Fruit fly (Drosophila melanogaster) whole organism, embryonic: ENCODE measurements around the gene CheB38c.

Experiments used
- Bdp1 ChIP-seq: fragments of 200-800 bp; sonication (Bioruptor generic); optimal IDR thresholded peaks from 3 replicates; lab custom pipeline; 2016; ENCODE audit warnings: missing biosample characterization, missing genetic modification characterization
- BtbVII ChIP-seq: fragments of 200-800 bp; sonication (Bioruptor generic); optimal IDR thresholded peaks from 3 replicates; lab custom pipeline; 2017; ENCODE audit warnings: missing biosample characterization, mild to moderate bottlenecking, missing genetic modification characterization
- CG10321 ChIP-seq: fragments of 200-800 bp; sonication (Bioruptor generic); IDR thresholded peaks from 2 replicates; pipeline ENCODE4 v1.3.6; 2022; ENCODE audit warnings: missing biosample characterization, missing genetic modification characterization
- CG11247 ChIP-seq: fragments of 200-800 bp; sonication (Bioruptor generic); IDR thresholded peaks from 2 replicates; pipeline ENCODE4 v1.3.6; 2022; ENCODE audit warnings: missing biosample characterization, missing genetic modification characterization
- CG11456 ChIP-seq: fragments of 200-800 bp; sonication (Bioruptor generic); IDR thresholded peaks from 3 replicates; pipeline ENCODE4 v1.3.6; 2022; ENCODE audit warnings: missing biosample characterization, missing genetic modification characterization
- CG11696 ChIP-seq: fragments of 200-800 bp; sonication (Bioruptor generic); IDR thresholded peaks from 2 replicates; pipeline ENCODE4 v1.3.6; 2022; ENCODE audit warnings: missing biosample characterization, missing genetic modification characterization
- CG12299 ChIP-seq: fragments of 200-800 bp; sonication (Bioruptor generic); optimal IDR thresholded peaks from 2 replicates; lab custom pipeline; 2018; ENCODE audit warnings: missing biosample characterization, mild to moderate bottlenecking, missing genetic modification characterization
- CG13624 ChIP-seq: fragments of 200-800 bp; sonication (Bioruptor generic); optimal IDR thresholded peaks from 2 replicates; lab custom pipeline; 2016; ENCODE audit warnings: missing biosample characterization, missing genetic modification characterization
- CG15601 ChIP-seq: fragments of 200-800 bp; sonication (Bioruptor generic); optimal IDR thresholded peaks from 3 replicates; lab custom pipeline; 2019; ENCODE audit warnings: missing biosample characterization, mild to moderate bottlenecking, missing genetic modification characterization, moderate library complexity
- CG18764 ChIP-seq: fragments of 200-800 bp; sonication (Bioruptor generic); optimal IDR thresholded peaks from 3 replicates; lab custom pipeline; 2016; ENCODE audit warnings: missing biosample characterization, missing genetic modification characterization
- CG30403 ChIP-seq: fragments of 200-800 bp; sonication (Bioruptor generic); optimal IDR thresholded peaks from 3 replicates; lab custom pipeline; 2016; ENCODE audit warnings: missing biosample characterization, missing genetic modification characterization
- CG31365 ChIP-seq: fragments of 200-800 bp; sonication (Bioruptor generic); optimal IDR thresholded peaks from 2 replicates; lab custom pipeline; 2018; ENCODE audit warnings: missing biosample characterization, mild to moderate bottlenecking, missing genetic modification characterization
- CG32532 ChIP-seq: fragments of 200-800 bp; sonication (Bioruptor generic); IDR thresholded peaks from 2 replicates; pipeline ENCODE4 v1.3.6; 2022; ENCODE audit warnings: missing biosample characterization, missing genetic modification characterization
- CG34224 ChIP-seq: fragments of 200-800 bp; sonication (Bioruptor generic); IDR thresholded peaks from 3 replicates; pipeline ENCODE4 v1.3.6; 2022; ENCODE audit warnings: missing biosample characterization, missing genetic modification characterization; ENCODE audit not compliant: partially characterized antibody
- CG42726 ChIP-seq: fragments of 200-800 bp; sonication (Bioruptor generic); IDR thresholded peaks from 2 replicates; pipeline ENCODE4 v1.3.6; 2022; ENCODE audit warnings: missing biosample characterization, missing genetic modification characterization; ENCODE audit not compliant: partially characterized antibody
- CG8281 ChIP-seq: fragments of 200-800 bp; sonication (Bioruptor generic); optimal IDR thresholded peaks from 2 replicates; lab custom pipeline; 2018; ENCODE audit warnings: missing biosample characterization, mild to moderate bottlenecking, missing genetic modification characterization, moderate library complexity
- CG9876 ChIP-seq: fragments of 200-800 bp; sonication (Bioruptor generic); optimal IDR thresholded peaks from 2 replicates; lab custom pipeline; 2016; ENCODE audit warnings: missing biosample characterization, missing genetic modification characterization
- CrebB ChIP-seq: fragments of 200-800 bp; sonication (Bioruptor generic); optimal IDR thresholded peaks from 3 replicates; lab custom pipeline; 2018; ENCODE audit warnings: missing biosample characterization, mild to moderate bottlenecking, missing genetic modification characterization
- Doc2 ChIP-seq: fragments of 200-800 bp; sonication (Bioruptor generic); IDR thresholded peaks from 2 replicates; pipeline ENCODE4 v1.3.6; 2022; ENCODE audit warnings: missing biosample characterization, missing genetic modification characterization
- Doc3 ChIP-seq: fragments of 200-800 bp; sonication (Bioruptor generic); IDR thresholded peaks from 3 replicates; pipeline ENCODE4 v1.3.6; 2022; ENCODE audit warnings: missing biosample characterization, missing genetic modification characterization; ENCODE audit not compliant: partially characterized antibody
- E2f1 ChIP-seq: fragments of 200-800 bp; sonication (Bioruptor generic); IDR thresholded peaks from 2 replicates; pipeline ENCODE4 v1.3.6; 2022; ENCODE audit warnings: missing biosample characterization, missing genetic modification characterization
- Fer1 ChIP-seq: fragments of 200-800 bp; sonication (Bioruptor generic); optimal IDR thresholded peaks from 2 replicates; lab custom pipeline; 2017; ENCODE audit warnings: missing biosample characterization, mild to moderate bottlenecking, missing genetic modification characterization
- GATAe ChIP-seq: fragments of 200-800 bp; sonication (Bioruptor generic); conservative IDR thresholded peaks from 2 replicates; pipeline ENCODE4 v1.3.6; 2022; ENCODE audit warnings: missing biosample characterization, missing genetic modification characterization
- Gug ChIP-seq: fragments of 200-800 bp; sonication (Bioruptor generic); IDR thresholded peaks from 4 replicates; pipeline ENCODE4 v1.3.6; 2022; ENCODE audit warnings: missing biosample characterization, missing genetic modification characterization
- HLH54F ChIP-seq: fragments of 200-800 bp; sonication (Bioruptor generic); optimal IDR thresholded peaks from 3 replicates; lab custom pipeline; 2016; ENCODE audit warnings: missing biosample characterization, missing genetic modification characterization
- HLHmδ ChIP-seq: fragments of 200-800 bp; sonication (Bioruptor generic); optimal IDR thresholded peaks from 2 replicates; lab custom pipeline; 2018; ENCODE audit warnings: missing biosample characterization, mild to moderate bottlenecking, missing genetic modification characterization, moderate library complexity
- Hsf ChIP-seq: fragments of 200-800 bp; sonication (Bioruptor generic); optimal IDR thresholded peaks from 3 replicates; lab custom pipeline; 2016; ENCODE audit warnings: missing biosample characterization, missing genetic modification characterization
- Jarid2 ChIP-seq: fragments of 200-800 bp; sonication (Bioruptor generic); optimal IDR thresholded peaks from 3 replicates; lab custom pipeline; 2017; ENCODE audit warnings: mild to moderate bottlenecking, missing biosample characterization, missing genetic modification reagents, missing genetic modification characterization
- Med ChIP-seq: fragments of 200-800 bp; sonication (Bioruptor generic); peaks from one replicate; lab custom pipeline; 2016; ENCODE audit warnings: missing biosample characterization, missing genetic modification characterization, mild to moderate bottlenecking, inconsistent platforms, moderate library complexity
- Meics ChIP-seq: fragments of 200-800 bp; sonication (Bioruptor generic); optimal IDR thresholded peaks from 2 replicates; lab custom pipeline; 2017; ENCODE audit warnings: missing biosample characterization, mild to moderate bottlenecking, missing genetic modification characterization
- Taf1 ChIP-seq: fragments of 200-800 bp; sonication (Bioruptor generic); IDR thresholded peaks from 2 replicates; pipeline ENCODE4 v1.3.6; 2022; ENCODE audit warnings: missing biosample characterization, missing genetic modification characterization
- Tbp ChIP-seq: fragments of >200 bp; optimal IDR thresholded peaks from 2 replicates; lab custom pipeline; 2018; ENCODE audit warnings: missing biosample characterization, missing genetic modification characterization
- bab2 ChIP-seq: fragments of 200-800 bp; sonication (Bioruptor generic); optimal IDR thresholded peaks from 2 replicates; lab custom pipeline; 2016; ENCODE audit warnings: missing biosample characterization, missing genetic modification characterization
- da ChIP-seq: fragments of 200-800 bp; sonication (Bioruptor generic); optimal IDR thresholded peaks from 2 replicates; lab custom pipeline; 2016; ENCODE audit warnings: missing biosample characterization, missing genetic modification characterization
- danr ChIP-seq: fragments of 200-800 bp; sonication (Bioruptor generic); IDR thresholded peaks from 2 replicates; pipeline ENCODE4 v1.3.6; 2022; ENCODE audit warnings: missing biosample characterization, missing genetic modification characterization
- gce ChIP-seq: fragments of 200-800 bp; sonication (Bioruptor generic); IDR thresholded peaks from 3 replicates; pipeline ENCODE4 v1.3.6; 2022; ENCODE audit warnings: missing biosample characterization, missing genetic modification characterization
- gcm2 ChIP-seq: fragments of 200-800 bp; sonication (Bioruptor generic); optimal IDR thresholded peaks from 2 replicates; lab custom pipeline; 2016; ENCODE audit warnings: missing biosample characterization, missing genetic modification characterization
- ham ChIP-seq: fragments of 200-800 bp; sonication (Bioruptor generic); IDR thresholded peaks from 2 replicates; pipeline ENCODE4 v1.3.6; 2022; ENCODE audit warnings: missing biosample characterization, missing genetic modification characterization
- ind ChIP-seq: fragments of 200-800 bp; sonication (Bioruptor generic); optimal IDR thresholded peaks from 3 replicates; lab custom pipeline; 2016; ENCODE audit warnings: missing biosample characterization, missing genetic modification characterization
- ken ChIP-seq: fragments of 200-800 bp; sonication (Bioruptor generic); IDR thresholded peaks from 3 replicates; pipeline ENCODE4 v1.3.6; 2022; ENCODE audit warnings: missing biosample characterization, missing genetic modification characterization
- mirr ChIP-seq: fragments of 200-800 bp; sonication (Bioruptor generic); optimal IDR thresholded peaks from 3 replicates; lab custom pipeline; 2018; ENCODE audit warnings: missing biosample characterization, mild to moderate bottlenecking, missing genetic modification characterization
- nau ChIP-seq: fragments of 200-800 bp; sonication (Bioruptor generic); optimal IDR thresholded peaks from 3 replicates; lab custom pipeline; 2017; ENCODE audit warnings: missing biosample characterization, mild to moderate bottlenecking, missing genetic modification characterization, missing genetic modification reagents
- schlank ChIP-seq: fragments of 200-800 bp; sonication (Bioruptor generic); optimal IDR thresholded peaks from 2 replicates; lab custom pipeline; 2018; ENCODE audit warnings: missing biosample characterization, mild to moderate bottlenecking, missing genetic modification characterization
- sd ChIP-seq: fragments of 200-800 bp; sonication (Bioruptor generic); optimal IDR thresholded peaks from 3 replicates; lab custom pipeline; 2018; ENCODE audit warnings: missing biosample characterization, mild to moderate bottlenecking, missing genetic modification characterization, moderate library complexity
- sens-2 ChIP-seq: fragments of 200-800 bp; sonication (Bioruptor generic); IDR thresholded peaks from 2 replicates; pipeline ENCODE4 v1.3.6; 2022; ENCODE audit warnings: missing biosample characterization, missing genetic modification characterization
- ssp ChIP-seq: fragments of 200-800 bp; sonication (Bioruptor generic); IDR thresholded peaks from 2 replicates; pipeline ENCODE4 v1.3.6; 2022; ENCODE audit warnings: missing biosample characterization, missing genetic modification characterization
- sug ChIP-seq: fragments of 200-800 bp; optimal IDR thresholded peaks from 2 replicates; lab custom pipeline; 2019; ENCODE audit warnings: missing biosample characterization, mild to moderate bottlenecking, missing genetic modification characterization, moderate library complexity
- tx ChIP-seq: fragments of 200-800 bp; sonication (Bioruptor generic); optimal IDR thresholded peaks from 2 replicates; lab custom pipeline; 2016; ENCODE audit warnings: missing biosample characterization, missing genetic modification characterization
- vnd ChIP-seq: fragments of 200-800 bp; sonication (Bioruptor generic); IDR thresholded peaks from 3 replicates; pipeline ENCODE4 v1.3.6; 2022; ENCODE audit warnings: missing biosample characterization, missing genetic modification characterization; ENCODE audit not compliant: partially characterized antibody
- wdn ChIP-seq: fragments of 200-800 bp; sonication (Bioruptor generic); IDR thresholded peaks from 2 replicates; pipeline ENCODE4 v1.3.6; 2022; ENCODE audit warnings: missing biosample characterization, missing genetic modification characterization
- wor ChIP-seq: fragments of 200-800 bp; sonication (Bioruptor generic); IDR thresholded peaks from 2 replicates; pipeline ENCODE4 v1.3.6; 2022; ENCODE audit warnings: missing biosample characterization, missing genetic modification characterization
- zf30C ChIP-seq: fragments of 200-800 bp; sonication (Bioruptor generic); optimal IDR thresholded peaks from 3 replicates; lab custom pipeline; 2018; ENCODE audit warnings: missing biosample characterization, mild to moderate bottlenecking, missing genetic modification characterization

The CheB38c gene

dm6 chr2L:20840462-20841038 lies 19.9 kb upstream of the CheB38c start, which contains the start of gene CG31676 (continued):
- TF ChIP-seq ind (GFP tag; lab: Kevin White, UChicago), result no peak
- TF ChIP-seq bab2 (GFP tag; lab: Kevin White, UChicago), result no peak
- TF ChIP-seq sd, result no peak
- no peak for TF ChIP-seq tx
- TF ChIP-seq ham, result no peak
- no peak for TF ChIP-seq E2f1 (GFP tag; lab: Robert Waterston, UW)
- TF ChIP-seq gcm2 (GFP tag; lab: Kevin White, UChicago), result no peak
- no peak for TF ChIP-seq zf30C (GFP tag; lab: Kevin White, UChicago)
- no peak for TF ChIP-seq HLH54F (GFP tag; lab: Kevin White, UChicago)
- no peak for TF ChIP-seq Doc3 (GFP tag; lab: Robert Waterston, UW)
- TF ChIP-seq ken, result no peak
- no peak for TF ChIP-seq Tbp (GFP tag; lab: Kevin White, UChicago)
- no peak for TF ChIP-seq ssp (GFP tag; lab: Robert Waterston, UW)
- peak; percentile 11; the same call in 1 of the 2 replicates for TF ChIP-seq CG11247 (GFP tag; lab: Robert Waterston, UW)
- no peak for TF ChIP-seq CG12299 (tag; lab: Kevin White, UChicago)
- TF ChIP-seq CG32532, result peak; percentile 81; the same call in 1 of the 2 replicates
- TF ChIP-seq Meics, result peak; percentile 52
- TF ChIP-seq Fer1 (GFP tag; lab: Kevin White, UChicago), result peak; percentile 78
- no peak for TF ChIP-seq danr
- no peak for TF ChIP-seq da (GFP tag; lab: Kevin White, UChicago)
- TF ChIP-seq Bdp1 (GFP tag; lab: Kevin White, UChicago), result no peak
- TF ChIP-seq CG11696 (GFP tag; lab: Robert Waterston, UW), result no peak
- TF ChIP-seq Taf1, result no peak
- TF ChIP-seq sens-2, result no peak
- peak; percentile 100 for TF ChIP-seq CG15601 (tag; lab: Kevin White, UChicago)
- no peak for TF ChIP-seq wor (GFP tag; lab: Robert Waterston, UW)
- TF ChIP-seq sug, result peak; percentile 4
- no peak for TF ChIP-seq CG31365 (tag; lab: Kevin White, UChicago)
- no peak for TF ChIP-seq CG42726 (GFP tag; lab: Robert Waterston, UW)
- no peak for TF ChIP-seq Hsf (GFP tag; lab: Kevin White, UChicago)
- TF ChIP-seq CG30403 (GFP tag; lab: Kevin White, UChicago), result no peak
- peak; percentile 54 for TF ChIP-seq CrebB
- peak; percentile 40; the same call in 1 of the 2 replicates for TF ChIP-seq wdn
- no peak for TF ChIP-seq CG10321 (GFP tag; lab: Robert Waterston, UW)
- peak; percentile 78 for TF ChIP-seq Med
- TF ChIP-seq mirr (GFP tag; lab: Kevin White, UChicago), result peak; percentile 69
- TF ChIP-seq CG13624 (GFP tag; lab: Kevin White, UChicago), result no peak
- no peak for TF ChIP-seq GATAe (GFP tag; lab: Robert Waterston, UW)
- TF ChIP-seq Gug (GFP tag; lab: Robert Waterston, UW), result no peak
- TF ChIP-seq CG9876, result no peak
- TF ChIP-seq HLHmδ (GFP tag; lab: Kevin White, UChicago), result peak; percentile 1
- peak; percentile 54; the same call in 2 of the 3 replicates for TF ChIP-seq gce (GFP tag; lab: Robert Waterston, UW)
- TF ChIP-seq vnd (GFP tag; lab: Robert Waterston, UW), result no peak
- no peak for TF ChIP-seq CG34224 (GFP tag; lab: Robert Waterston, UW)
- no peak for TF ChIP-seq CG8281 (tag; lab: Kevin White, UChicago)
- no peak for TF ChIP-seq nau
- TF ChIP-seq Doc2, result no peak
- peak; percentile 42 for TF ChIP-seq BtbVII (GFP tag; lab: Kevin White, UChicago)
- TF ChIP-seq Jarid2 (GFP tag; lab: Kevin White, UChicago), result no peak
- peak; percentile 52 for TF ChIP-seq schlank
- no peak for TF ChIP-seq CG18764 (GFP tag; lab: Kevin White, UChicago)
- TF ChIP-seq CG11456 (GFP tag; lab: Robert Waterston, UW), result 0 out of 3 replicates have a peak, but pooled peaks have one; percentile 47
